Fruit fly (Drosophila melanogaster) whole organism, embryonic: ENCODE measurements around the gene Gs1l.

ENCODE experiments used
- Awh ChIP-seq: fragments of 200-800 bp; sonication (Bioruptor generic); IDR thresholded peaks from 2 replicates; pipeline ENCODE4, ENCODE4 v1.3.6; 2022; ENCODE audit warnings: missing biosample characterization, missing genetic modification characterization
- CG10267 ChIP-seq: fragments of 200-800 bp; sonication (Bioruptor generic); optimal IDR thresholded peaks from 2 replicates; lab custom pipeline; 2018; ENCODE audit warnings: missing biosample characterization, mild to moderate bottlenecking, missing genetic modification characterization, moderate library complexity
- CG10274 ChIP-seq: fragments of 200-800 bp; sonication (Bioruptor generic); optimal IDR thresholded peaks from 3 replicates; lab custom pipeline; 2017; ENCODE audit warnings: missing biosample characterization, mild to moderate bottlenecking, missing genetic modification characterization
- CG10321 ChIP-seq: fragments of 200-800 bp; sonication (Bioruptor generic); IDR thresholded peaks from 2 replicates; pipeline ENCODE4 v1.3.6; 2022; ENCODE audit warnings: missing biosample characterization, missing genetic modification characterization
- CG10979 ChIP-seq: fragments of 200-800 bp; sonication (Bioruptor generic); optimal IDR thresholded peaks from 2 replicates; lab custom pipeline; 2018; ENCODE audit warnings: missing biosample characterization, mild to moderate bottlenecking, missing genetic modification characterization, moderate library complexity
- CG13123 ChIP-seq: fragments of 200-800 bp; sonication (Bioruptor generic); optimal IDR thresholded peaks from 2 replicates; lab custom pipeline; 2016; ENCODE audit warnings: missing biosample characterization, missing genetic modification characterization
- CG14014 ChIP-seq: fragments of 200-800 bp; sonication (Bioruptor generic); IDR thresholded peaks from 2 replicates; pipeline ENCODE4 v1.3.6; 2022; ENCODE audit warnings: missing biosample characterization, missing genetic modification characterization
- CG14667 ChIP-seq: fragments of 200-800 bp; sonication (Bioruptor generic); IDR thresholded peaks from 2 replicates; pipeline ENCODE4 v1.3.6; 2022; ENCODE audit warnings: missing biosample characterization, missing genetic modification characterization
- CG17186 ChIP-seq: fragments of 200-800 bp; sonication (Bioruptor generic); optimal IDR thresholded peaks from 3 replicates; lab custom pipeline; 2017; ENCODE audit warnings: missing biosample characterization, missing genetic modification reagents, missing genetic modification characterization
- CG17361 ChIP-seq: fragments of 200-800 bp; sonication (Bioruptor generic); IDR thresholded peaks from 3 replicates; pipeline ENCODE4 v1.3.6; 2022; ENCODE audit warnings: missing biosample characterization, missing genetic modification characterization
- CG18011 ChIP-seq: fragments of 200-800 bp; sonication (Bioruptor generic); optimal IDR thresholded peaks from 2 replicates; lab custom pipeline; 2017; ENCODE audit warnings: missing biosample characterization, missing genetic modification characterization, mild to moderate bottlenecking, moderate library complexity, missing genotype
- CG3726 ChIP-seq: fragments of 200-800 bp; sonication (Bioruptor generic); IDR thresholded peaks from 3 replicates; pipeline ENCODE4, ENCODE4 v1.3.6; 2022; ENCODE audit warnings: missing biosample characterization, missing genetic modification characterization
- CG43689 ChIP-seq: fragments of 200-800 bp; sonication (Bioruptor generic); IDR thresholded peaks from 2 replicates; pipeline ENCODE4 v1.3.6; 2022; ENCODE audit warnings: missing biosample characterization, missing genetic modification characterization
- CG4730 ChIP-seq: fragments of 200-800 bp; sonication (Bioruptor generic); IDR thresholded peaks from 2 replicates; pipeline ENCODE4 v1.3.6; 2022; ENCODE audit warnings: missing biosample characterization, missing genetic modification characterization
- CG6254 ChIP-seq: fragments of 200-800 bp; sonication (Bioruptor generic); optimal IDR thresholded peaks from 3 replicates; lab custom pipeline; 2017; ENCODE audit warnings: mild to moderate bottlenecking, missing biosample characterization, missing genetic modification reagents, missing genetic modification characterization
- CG6854 ChIP-seq: fragments of 200-800 bp; sonication (Bioruptor generic); optimal IDR thresholded peaks from 3 replicates; lab custom pipeline; 2017; ENCODE audit warnings: missing biosample characterization, mild to moderate bottlenecking, missing genetic modification characterization
- CG7745 ChIP-seq: fragments of 200-800 bp; sonication (Bioruptor generic); optimal IDR thresholded peaks from 2 replicates; lab custom pipeline; 2018; ENCODE audit warnings: missing biosample characterization, mild to moderate bottlenecking, missing genetic modification characterization, moderate library complexity
- Dbx ChIP-seq: fragments of 200-800 bp; sonication (Bioruptor generic); IDR thresholded peaks from 3 replicates; pipeline ENCODE4 v1.3.6; 2022; ENCODE audit warnings: missing biosample characterization, missing genetic modification characterization
- Dek ChIP-seq: fragments of 200-800 bp; sonication (Bioruptor generic); optimal IDR thresholded peaks from 3 replicates; lab custom pipeline; 2019; ENCODE audit warnings: missing biosample characterization, mild to moderate bottlenecking, missing genetic modification characterization, moderate library complexity
- Dfd ChIP-seq, 2 experiments: fragments of >200 bp; optimal IDR thresholded peaks; 2 replicates each; lab custom pipeline; 2017; ENCODE audit warnings: missing biosample characterization in 2 of 2, missing genetic modification characterization in 2 of 2
- Dp ChIP-seq: fragments of 200-800 bp; sonication (Bioruptor generic); optimal IDR thresholded peaks from 2 replicates; lab custom pipeline; 2018; ENCODE audit warnings: missing biosample characterization, mild to moderate bottlenecking, missing genetic modification characterization, moderate library complexity
- E2f1 ChIP-seq: fragments of 200-800 bp; sonication (Bioruptor generic); IDR thresholded peaks from 2 replicates; pipeline ENCODE4 v1.3.6; 2022; ENCODE audit warnings: missing biosample characterization, missing genetic modification characterization
- H2.0 ChIP-seq: fragments of 200-800 bp; sonication (Bioruptor generic); IDR thresholded peaks from 2 replicates; pipeline ENCODE4 v1.3.6; 2022; ENCODE audit warnings: missing biosample characterization, missing genetic modification characterization
- Hey ChIP-seq: fragments of 200-800 bp; sonication (Bioruptor generic); optimal IDR thresholded peaks from 3 replicates; lab custom pipeline; 2018; ENCODE audit warnings: missing biosample characterization, mild to moderate bottlenecking, missing genetic modification characterization
- Kr ChIP-seq: fragments of 200-800 bp; sonication (Bioruptor generic); optimal IDR thresholded peaks from 2 replicates; lab custom pipeline; 2017; ENCODE audit warnings: missing biosample characterization, mild to moderate bottlenecking, missing genetic modification characterization
- MBD-R2 ChIP-seq: fragments of 200-800 bp; sonication (Bioruptor generic); IDR thresholded peaks from 2 replicates; pipeline ENCODE4 v1.3.6; 2022; ENCODE audit warnings: missing biosample characterization, missing genetic modification characterization
- Mes4 ChIP-seq: fragments of 200-800 bp; sonication (Bioruptor generic); optimal IDR thresholded peaks from 2 replicates; lab custom pipeline; 2016; ENCODE audit warnings: missing biosample characterization, missing genetic modification characterization
- NfI ChIP-seq: fragments of 200-800 bp; sonication (Bioruptor generic); optimal IDR thresholded peaks from 3 replicates; lab custom pipeline; 2018; ENCODE audit warnings: missing biosample characterization, mild to moderate bottlenecking, missing genetic modification characterization, moderate library complexity
- Optix ChIP-seq: fragments of 200-800 bp; sonication (Bioruptor generic); IDR thresholded peaks from 3 replicates; pipeline ENCODE4 v1.3.6; 2022; ENCODE audit warnings: missing biosample characterization, missing genetic modification characterization
- Rx ChIP-seq: fragments of 200-800 bp; sonication (Bioruptor generic); IDR thresholded peaks from 2 replicates; pipeline ENCODE4 v1.3.6; 2022; ENCODE audit warnings: missing biosample characterization, missing genetic modification characterization
- Scr ChIP-seq: fragments of 200-800 bp; sonication (Bioruptor generic); IDR thresholded peaks from 2 replicates; pipeline ENCODE4 v1.3.6; 2022; ENCODE audit warnings: missing biosample characterization, missing genetic modification characterization; ENCODE audit not compliant: partially characterized antibody
- Sry-β ChIP-seq: fragments of 200-800 bp; sonication (Bioruptor generic); optimal IDR thresholded peaks from 2 replicates; lab custom pipeline; 2018; ENCODE audit warnings: missing biosample characterization, mild to moderate bottlenecking, missing genetic modification characterization, moderate library complexity
- bsh ChIP-seq, 2 experiments: fragments of 200-800 bp; sonication (Bioruptor generic); optimal IDR thresholded peaks; 2 replicates each; lab custom pipeline; 2017 to 2018; ENCODE audit warnings: mild to moderate bottlenecking in 2 of 2, missing biosample characterization in 2 of 2, missing genetic modification characterization in 2 of 2, moderate library complexity in 1 of 2
- crc ChIP-seq: fragments of 200-800 bp; sonication (Bioruptor generic); optimal IDR thresholded peaks from 2 replicates; lab custom pipeline; 2016; ENCODE audit warnings: missing biosample characterization, missing genetic modification characterization
- disco-r ChIP-seq: fragments of 200-800 bp; sonication (Bioruptor generic); optimal IDR thresholded peaks from 2 replicates; lab custom pipeline; 2016; ENCODE audit warnings: missing biosample characterization, missing genetic modification characterization
- dpn ChIP-seq, 2 experiments: fragments of 200-800 bp; sonication (Bioruptor generic); optimal IDR thresholded peaks; 3 replicates each; lab custom pipeline; 2016; ENCODE audit warnings: missing biosample characterization in 2 of 2, missing genetic modification characterization in 2 of 2
- emc ChIP-seq: fragments of 200-800 bp; sonication (Bioruptor generic); optimal IDR thresholded peaks from 2 replicates; lab custom pipeline; 2016; ENCODE audit warnings: missing biosample characterization, missing genetic modification characterization
- exex ChIP-seq: fragments of 200-800 bp; sonication (Bioruptor generic); optimal IDR thresholded peaks from 4 replicates; lab custom pipeline; 2018; ENCODE audit warnings: missing biosample characterization, mild to moderate bottlenecking, missing genetic modification characterization, moderate library complexity
- ftz-f1 ChIP-seq: fragments of 200-800 bp; sonication (Bioruptor generic); optimal IDR thresholded peaks from 2 replicates; lab custom pipeline; 2016; ENCODE audit warnings: missing biosample characterization, missing genetic modification characterization
- gcm2 ChIP-seq: fragments of 200-800 bp; sonication (Bioruptor generic); optimal IDR thresholded peaks from 2 replicates; lab custom pipeline; 2016; ENCODE audit warnings: missing biosample characterization, missing genetic modification characterization
- mld ChIP-seq: fragments of 200-800 bp; sonication (Bioruptor generic); IDR thresholded peaks from 3 replicates; pipeline ENCODE4 v1.3.6; 2022; ENCODE audit warnings: missing biosample characterization, missing genetic modification characterization; ENCODE audit not compliant: partially characterized antibody
- nmo ChIP-seq: fragments of 200-800 bp; sonication (Bioruptor generic); optimal IDR thresholded peaks from 2 replicates; lab custom pipeline; 2018; ENCODE audit warnings: missing biosample characterization, mild to moderate bottlenecking, missing genetic modification characterization, moderate library complexity
- odd ChIP-seq: fragments of 200-800 bp; sonication (Bioruptor generic); optimal IDR thresholded peaks from 2 replicates; lab custom pipeline; 2017; ENCODE audit warnings: missing biosample characterization, mild to moderate bottlenecking, missing genetic modification characterization
- pho ChIP-seq: fragments of 200-800 bp; sonication (Bioruptor generic); optimal IDR thresholded peaks from 2 replicates; lab custom pipeline; 2016; ENCODE audit warnings: missing biosample characterization, missing genetic modification characterization
- psq ChIP-seq: fragments of 200-800 bp; sonication (Bioruptor generic); optimal IDR thresholded peaks from 2 replicates; lab custom pipeline; 2017; ENCODE audit warnings: missing biosample characterization, missing genetic modification characterization
- schlank ChIP-seq: fragments of 200-800 bp; sonication (Bioruptor generic); optimal IDR thresholded peaks from 2 replicates; lab custom pipeline; 2018; ENCODE audit warnings: missing biosample characterization, mild to moderate bottlenecking, missing genetic modification characterization
- scrt ChIP-seq: fragments of 200-800 bp; sonication (Bioruptor generic); optimal IDR thresholded peaks from 2 replicates; lab custom pipeline; 2018; ENCODE audit warnings: missing biosample characterization, mild to moderate bottlenecking, missing genetic modification characterization, moderate library complexity
- seq ChIP-seq: fragments of 200-800 bp; sonication (Bioruptor generic); IDR thresholded peaks from 2 replicates; pipeline ENCODE4 v1.3.6; 2022; ENCODE audit warnings: missing biosample characterization, missing genetic modification characterization
- sqz ChIP-seq: fragments of 200-800 bp; sonication (Bioruptor generic); optimal IDR thresholded peaks from 3 replicates; lab custom pipeline; 2018; ENCODE audit warnings: missing biosample characterization, mild to moderate bottlenecking, missing genetic modification characterization
- stwl ChIP-seq: fragments of 200-800 bp; sonication (Bioruptor generic); optimal IDR thresholded peaks from 3 replicates; lab custom pipeline; 2018; ENCODE audit warnings: missing biosample characterization, mild to moderate bottlenecking, missing genetic modification characterization, moderate library complexity
- tin ChIP-seq: fragments of 200-800 bp; sonication (Bioruptor generic); optimal IDR thresholded peaks from 3 replicates; lab custom pipeline; 2016; ENCODE audit warnings: missing biosample characterization, missing genetic modification characterization
- tll ChIP-seq, 2 experiments: fragments of 200-800 bp in 1 of 2; fragments of >200 bp in 1 of 2; sonication (Bioruptor generic) in 1 of 2; optimal IDR thresholded peaks; 2 replicates each; lab custom pipeline; 2017 to 2019; ENCODE audit warnings: missing biosample characterization in 2 of 2, missing genetic modification characterization in 2 of 2, mild to moderate bottlenecking in 1 of 2, moderate library complexity in 1 of 2

Gs1l gene

dm6 chr2L:4463323-4463722 is 6.7 kb upstream of the Gs1l start, which contains the start of the genes CG15443 and Paris (continued):
- TF ChIP-seq Hey (no peak), disco-r (no peak), Awh (GFP tag; lab: Robert Waterston, UW) (no peak), CG18011 (GFP tag; lab: Kevin White, UChicago) (no peak), CG7745 (tag; lab: Kevin White, UChicago) (no peak), sqz (GFP tag; lab: Kevin White, UChicago) (no peak), MBD-R2 (GFP tag; lab: Robert Waterston, UW) (peak; percentile 69), Kr (GFP tag; lab: Kevin White, UChicago) (no peak), odd (GFP tag; lab: Kevin White, UChicago) (no peak), Optix (GFP tag; lab: Robert Waterston, UW) (no peak), mld (GFP tag; lab: Robert Waterston, UW) (peak; percentile 98), Dfd (GFP tag; optimal IDR thresholded peaks at IDR 0.05; lab: Kevin White, UChicago) (no peak), CG17186 (GFP tag; lab: Kevin White, UChicago) (peak; percentile 61), CG4730 (GFP tag; lab: Robert Waterston, UW) (no peak), CG6254 (GFP tag; lab: Kevin White, UChicago) (peak; percentile 100), bsh (GFP tag; optimal IDR thresholded peaks at IDR 0.05; lab: Kevin White, UChicago) (no peak), CG10979 (no peak), Rx (GFP tag; lab: Robert Waterston, UW) (no peak), gcm2 (GFP tag; lab: Kevin White, UChicago) (no peak), scrt (GFP tag; lab: Kevin White, UChicago) (peak; percentile 94), H2.0 (GFP tag; lab: Robert Waterston, UW) (no peak), CG14667 (GFP tag; lab: Robert Waterston, UW) (no peak), CG3726 (no peak), CG13123 (GFP tag; lab: Kevin White, UChicago) (no peak), crc (GFP tag; lab: Kevin White, UChicago) (no peak), Mes4 (GFP tag; lab: Kevin White, UChicago) (no peak), tin (GFP tag; lab: Kevin White, UChicago) (no peak), CG10267 (tag; lab: Kevin White, UChicago) (peak; percentile 16), ftz-f1 (no peak), CG17361 (GFP tag; lab: Robert Waterston, UW) (no peak), NfI (GFP tag; lab: Kevin White, UChicago) (peak; percentile 16), tll (GFP tag; optimal IDR thresholded peaks at IDR 0.05; lab: Kevin White, UChicago) (no peak), CG14014 (GFP tag; lab: Robert Waterston, UW) (no peak), Dbx (no peak), seq (GFP tag; lab: Robert Waterston, UW) (no peak), stwl (peak; percentile 97), dpn (GFP tag; optimal IDR thresholded peaks at IDR 0.05; lab: Kevin White, UChicago) (no peak), emc (GFP tag; lab: Kevin White, UChicago) (no peak), Dp (GFP tag; lab: Kevin White, UChicago) (peak; percentile 77), Scr (GFP tag; lab: Robert Waterston, UW) (peak; percentile 73), CG43689 (GFP tag; lab: Robert Waterston, UW) (no peak), Sry-β (GFP tag; lab: Kevin White, UChicago) (peak; percentile 2), Dek (tag; lab: Kevin White, UChicago) (no peak), schlank (tag; lab: Kevin White, UChicago) (no peak), CG6854 (GFP tag; lab: Kevin White, UChicago) (no peak), CG10274 (GFP tag; lab: Kevin White, UChicago) (no peak), E2f1 (GFP tag; lab: Robert Waterston, UW) (no peak), CG10321 (GFP tag; lab: Robert Waterston, UW) (no peak), exex (tag; lab: Kevin White, UChicago) (no peak), psq (GFP tag; lab: Kevin White, UChicago) (no peak), pho (no peak), nmo (GFP tag; lab: Kevin White, UChicago) (peak; percentile 21)
